Fruit fly (Drosophila melanogaster): Measurements from ENCODE around the gene CG32213.

DNA sequence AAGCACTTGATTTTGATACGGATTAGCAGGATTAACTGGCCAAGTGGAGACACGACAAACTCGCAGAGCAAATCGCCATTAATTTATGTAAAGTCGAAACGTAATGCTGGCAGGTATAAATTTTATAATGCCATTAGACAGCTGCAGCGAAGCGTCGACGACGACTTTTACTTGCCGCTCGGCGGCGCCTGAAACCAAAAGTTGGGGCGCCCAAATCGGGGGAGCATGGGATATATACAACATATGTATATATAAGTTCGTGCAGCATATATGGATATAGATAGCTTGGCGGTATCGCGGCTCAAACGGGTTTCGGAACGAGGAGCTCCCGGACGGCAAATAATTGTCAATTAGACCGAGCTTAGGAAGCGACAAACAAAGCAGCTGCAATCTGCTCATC, 45.0 kb downstream of the CG32213 start, which contains the start of gene Cpr76Bc:
- no peak for TF ChIP-seq jim (GFP tag; optimal IDR thresholded peaks at IDR 0.05)
- no peak for TF ChIP-seq tai (GFP tag; optimal IDR thresholded peaks at IDR 0.05)
- no peak for TF ChIP-seq fru (GFP tag; optimal IDR thresholded peaks at IDR 0.05)
- no peak for TF ChIP-seq Hr83 (GFP tag; optimal IDR thresholded peaks at IDR 0.05; ENCODE audit: poor library complexity, severe bottlenecking)
- no peak for TF ChIP-seq usp (GFP tag; optimal IDR thresholded peaks at IDR 0.05)
- no peak for TF ChIP-seq woc (GFP tag; optimal IDR thresholded peaks at IDR 0.05)
- no peak for TF ChIP-seq psq (GFP tag; optimal IDR thresholded peaks at IDR 0.05)
- TF ChIP-seq Hnf4 (GFP tag; optimal IDR thresholded peaks at IDR 0.05): no peak
- TF ChIP-seq dl (GFP tag; optimal IDR thresholded peaks at IDR 0.05; ENCODE audit: insufficient read depth in 1 of 2, partially characterized antibody in 2 of 2): no peak
- TF ChIP-seq Myc (optimal IDR thresholded peaks at IDR 0.05): no peak
- TF ChIP-seq Hr78 (GFP tag; optimal IDR thresholded peaks at IDR 0.05): no peak
- TF ChIP-seq sv (GFP tag; optimal IDR thresholded peaks at IDR 0.05): no peak

Measured in whole organism, wandering third instar larva.